Worm (Caenorhabditis elegans) whole organism, L2 larva: Measurements from ENCODE around the gene col-83.

ENCODE experiments used
- C34F6.9 ChIP-seq: fragments of 150-350 bp; optimal IDR thresholded peaks from 2 replicates; lab custom pipeline; 2014; ENCODE audit warnings: missing biosample characterization, missing genetic modification characterization
- F13H6.1 ChIP-seq: sonication (generic microtip); optimal IDR thresholded peaks from 2 replicates; lab custom pipeline; 2016; ENCODE audit warnings: missing genetic modification characterization, missing compliant biosample characterization
- R02D3.7 ChIP-seq: fragments of 150-350 bp; optimal IDR thresholded peaks from 2 replicates; lab custom pipeline; 2014; ENCODE audit warnings: missing biosample characterization, missing genetic modification characterization
- Y55F3AM.14 ChIP-seq: fragments of 200-800 bp; sonication (Bioruptor generic); optimal IDR thresholded peaks from 2 replicates; lab custom pipeline; 2018; ENCODE audit warnings: mild to moderate bottlenecking, missing genetic modification characterization, missing compliant biosample characterization
- ZK546.5 ChIP-seq: sonication (generic microtip); optimal IDR thresholded peaks from 2 replicates; lab custom pipeline; 2017; ENCODE audit warnings: missing biosample characterization, missing genetic modification characterization
- alr-1 ChIP-seq: fragments of 150-350 bp; optimal IDR thresholded peaks from 2 replicates; lab custom pipeline; 2014; ENCODE audit warnings: missing biosample characterization, missing genetic modification characterization
- ama-1 ChIP-seq: fragments of 150-350 bp; optimal IDR thresholded peaks from 2 replicates; lab custom pipeline; 2018; ENCODE audit warnings: inconsistent platforms
- blmp-1 ChIP-seq: sonication (generic microtip); optimal IDR thresholded peaks from 2 replicates; lab custom pipeline; 2017; ENCODE audit warnings: missing genetic modification characterization, mild to moderate bottlenecking, missing compliant biosample characterization, antibody characterized with exemption, moderate library complexity; ENCODE audit not compliant: insufficient read depth
- ceh-16 ChIP-seq: fragments of 150-350 bp; optimal IDR thresholded peaks from 2 replicates; lab custom pipeline; 2014; ENCODE audit warnings: missing biosample characterization, missing genetic modification characterization
- crh-2 ChIP-seq: sonication (generic microtip); optimal IDR thresholded peaks from 2 replicates; lab custom pipeline; 2017; ENCODE audit warnings: missing biosample characterization, missing genetic modification characterization
- dmd-4 ChIP-seq: sonication (generic microtip); optimal IDR thresholded peaks from 2 replicates; lab custom pipeline; 2017; ENCODE audit warnings: missing biosample characterization, missing genetic modification characterization
- egl-27 ChIP-seq: sonication (generic microtip); optimal IDR thresholded peaks from 3 replicates; lab custom pipeline; 2017; ENCODE audit warnings: missing biosample characterization, missing genetic modification reagents, missing genetic modification characterization
- fos-1 ChIP-seq: fragments of 150-350 bp; optimal IDR thresholded peaks from 2 replicates; lab custom pipeline; 2014; ENCODE audit warnings: missing biosample characterization, missing genetic modification characterization
- gmeb-1 ChIP-seq: fragments of 150-350 bp; optimal IDR thresholded peaks from 2 replicates; lab custom pipeline; 2014; ENCODE audit warnings: missing biosample characterization, missing genetic modification characterization
- lin-11 ChIP-seq: fragments of 150-350 bp; sonication (generic microtip); optimal IDR thresholded peaks from 2 replicates; lab custom pipeline; 2014; ENCODE audit warnings: missing biosample characterization, missing genetic modification characterization, inconsistent platforms, mixed read lengths
- lin-13 ChIP-seq: fragments of 150-350 bp; optimal IDR thresholded peaks from 2 replicates; lab custom pipeline; 2014; ENCODE audit warnings: missing biosample characterization, missing genetic modification reagents, missing genetic modification characterization
- lsy-2 ChIP-seq, 2 experiments: fragments of 150-350 bp in 1 of 2; sonication (generic microtip) in 1 of 2; optimal IDR thresholded peaks; 2 replicates each; lab custom pipeline; 2014 to 2017; ENCODE audit warnings: missing biosample characterization in 2 of 2, missing genetic modification characterization in 2 of 2
- mab-5 ChIP-seq: fragments of 150-350 bp; optimal IDR thresholded peaks from 2 replicates; lab custom pipeline; 2014; ENCODE audit warnings: missing biosample characterization, missing genetic modification characterization
- mbf-1 ChIP-seq: sonication (generic microtip); optimal IDR thresholded peaks from 2 replicates; lab custom pipeline; 2017; ENCODE audit warnings: missing biosample characterization, missing genetic modification characterization
- mdl-1 ChIP-seq, 2 experiments: fragments of 150-350 bp in 1 of 2; sonication (generic microtip) in 1 of 2; optimal IDR thresholded peaks; 2 replicates each; lab custom pipeline; 2017; ENCODE audit warnings: missing biosample characterization in 2 of 2, missing genetic modification characterization in 2 of 2
- nhr-10 ChIP-seq: sonication (generic microtip); optimal IDR thresholded peaks from 2 replicates; lab custom pipeline; 2017; ENCODE audit warnings: missing biosample characterization, missing genetic modification characterization
- nhr-129 ChIP-seq: fragments of 150-350 bp; optimal IDR thresholded peaks from 2 replicates; lab custom pipeline; 2014; ENCODE audit warnings: missing biosample characterization, missing genetic modification characterization
- nhr-21 ChIP-seq: fragments of 150-350 bp; optimal IDR thresholded peaks from 2 replicates; lab custom pipeline; 2014; ENCODE audit warnings: missing biosample characterization, missing genetic modification characterization
- nhr-23 ChIP-seq: fragments of 150-350 bp; optimal IDR thresholded peaks from 2 replicates; lab custom pipeline; 2014; ENCODE audit warnings: missing biosample characterization, missing genetic modification reagents, missing genetic modification characterization
- nhr-25 ChIP-seq: fragments of 150-350 bp; sonication (generic microtip); optimal IDR thresholded peaks from 3 replicates; lab custom pipeline; 2014; ENCODE audit warnings: missing biosample characterization, missing genetic modification characterization
- nhr-6 ChIP-seq: fragments of 150-350 bp; optimal IDR thresholded peaks from 2 replicates; lab custom pipeline; 2014; ENCODE audit warnings: missing biosample characterization, missing genetic modification characterization
- sem-4 ChIP-seq: fragments of 150-350 bp; optimal IDR thresholded peaks from 2 replicates; lab custom pipeline; 2014; ENCODE audit warnings: missing biosample characterization, missing genetic modification reagents, missing genetic modification characterization
- skn-1 ChIP-seq: sonication (generic microtip); optimal IDR thresholded peaks from 2 replicates; lab custom pipeline; 2017; ENCODE audit warnings: missing biosample characterization, missing genetic modification characterization
- sma-3 ChIP-seq: sonication (generic microtip); optimal IDR thresholded peaks from 2 replicates; lab custom pipeline; 2016; ENCODE audit warnings: missing genetic modification reagents, missing genetic modification characterization, missing compliant biosample characterization
- sma-9 ChIP-seq, 2 experiments: fragments of 150-350 bp in 1 of 2; sonication (generic microtip) in 1 of 2; optimal IDR thresholded peaks; 2 replicates each; lab custom pipeline; 2014 to 2016; ENCODE audit warnings: missing genetic modification characterization in 2 of 2, mild to moderate bottlenecking in 1 of 2, missing biosample characterization in 1 of 2, missing compliant biosample characterization in 1 of 2, missing genetic modification reagents in 1 of 2, moderate library complexity in 1 of 2
- snpc-4 ChIP-seq: fragments of 150-350 bp; optimal IDR thresholded peaks from 2 replicates; lab custom pipeline; 2014; ENCODE audit warnings: missing biosample characterization, missing genetic modification characterization
- unc-39 ChIP-seq: fragments of 150-350 bp; optimal IDR thresholded peaks from 2 replicates; lab custom pipeline; 2014; ENCODE audit warnings: missing biosample characterization, missing genetic modification characterization
- unc-55 ChIP-seq: fragments of 150-350 bp; sonication (generic microtip); optimal IDR thresholded peaks from 3 replicates; lab custom pipeline; 2014; ENCODE audit warnings: missing biosample characterization, missing genetic modification reagents, missing genetic modification characterization
- ztf-1 ChIP-seq: fragments of 200-800 bp; sonication (Bioruptor generic); conservative IDR thresholded peaks from 2 replicates; pipeline ENCODE4 v1.3.6; 2022; ENCODE audit warnings: missing genetic modification characterization, missing compliant biosample characterization
- ztf-11 ChIP-seq: sonication (generic microtip); optimal IDR thresholded peaks from 2 replicates; lab custom pipeline; 2017; ENCODE audit warnings: missing biosample characterization, missing genetic modification characterization
- ztf-4 ChIP-seq: fragments of 150-350 bp; optimal IDR thresholded peaks from 2 replicates; lab custom pipeline; 2014; ENCODE audit warnings: missing biosample characterization, missing genetic modification characterization

Gene col-83

DNA sequence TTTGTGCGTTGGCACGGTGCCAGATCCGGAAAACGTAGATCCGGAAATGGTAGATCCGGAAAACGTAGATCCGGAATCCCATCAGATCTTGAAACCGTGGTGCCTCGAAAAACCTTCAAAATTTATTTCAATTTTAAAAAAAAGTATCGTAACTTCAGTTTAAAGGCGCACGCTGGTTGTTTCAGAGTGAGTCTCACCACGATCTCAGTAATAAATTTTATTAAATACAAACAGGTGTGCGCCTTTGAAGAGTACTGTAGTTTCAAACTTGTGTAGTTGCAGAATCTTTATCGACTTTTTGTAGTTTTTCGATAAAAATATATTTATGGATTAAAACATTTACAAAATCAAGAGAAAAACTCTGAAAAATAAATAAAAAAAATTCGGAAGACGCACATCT lies 4.9 kb upstream of the col-83 start:
- no peak for TF ChIP-seq lin-11 (tag; lab: Kevin White, UChicago)
- TF ChIP-seq, all 48 proteins: peak for 0

DNA sequence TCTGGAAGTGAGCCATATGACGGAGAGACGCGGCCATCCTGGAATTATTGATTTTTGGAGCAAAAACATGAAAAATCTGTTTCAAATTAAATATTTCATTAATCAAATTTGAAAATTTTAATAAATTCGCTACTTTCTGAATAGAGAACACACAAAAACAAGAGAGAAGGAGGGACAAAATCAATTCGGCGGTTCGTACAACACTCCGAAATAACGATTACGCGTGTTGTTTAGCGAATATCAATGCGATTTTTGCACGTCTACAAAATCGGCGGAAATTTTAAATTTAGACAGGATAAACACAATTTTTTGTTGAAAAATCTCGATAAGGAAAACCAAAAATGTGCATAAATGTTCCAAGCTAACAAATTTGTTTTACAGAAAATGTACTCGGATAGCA lies 4.1 kb upstream of the col-83 start, which contains the start of the genes sdhd-1 and ilkp-1:
Gene sdhd-1, minus strand, starts transcription at position 38 of the 400 bp plus-strand sequence.
Gene ilkp-1, plus strand, starts transcription at position 380 of the 400 bp plus-strand sequence.
- TF ChIP-seq nhr-21 (peak; percentile 8), ztf-1 (GFP tag; lab: Robert Waterston, UW) (no peak), gmeb-1 (tag; lab: Kevin White, UChicago) (peak; percentile 59), lsy-2 (tag; optimal IDR thresholded peaks at IDR 0.05; lab: Kevin White, UChicago) (peak in 1 of 2 experiments; percentile 75), C34F6.9 (tag; lab: Kevin White, UChicago) (peak; percentile 84), nhr-10 (tag; lab: Kevin White, UChicago) (no peak), nhr-129 (tag; lab: Kevin White, UChicago) (peak; percentile 39), sma-3 (GFP tag; lab: Kevin White, UChicago) (peak; percentile 22), fos-1 (peak; percentile 15), Y55F3AM.14 (no peak), crh-2 (tag; lab: Kevin White, UChicago) (peak; percentile 86), nhr-6 (tag; lab: Kevin White, UChicago) (peak; percentile 25), dmd-4 (no peak), alr-1 (no peak), sma-9 (GFP tag; optimal IDR thresholded peaks at IDR 0.05; lab: Kevin White, UChicago) (peak; percentile 34), sma-9 (tag; optimal IDR thresholded peaks at IDR 0.05; lab: Kevin White, UChicago) (no peak), R02D3.7 (tag; lab: Kevin White, UChicago) (no peak), unc-55 (GFP tag; lab: Kevin White, UChicago) (peak; percentile 68)

DNA sequence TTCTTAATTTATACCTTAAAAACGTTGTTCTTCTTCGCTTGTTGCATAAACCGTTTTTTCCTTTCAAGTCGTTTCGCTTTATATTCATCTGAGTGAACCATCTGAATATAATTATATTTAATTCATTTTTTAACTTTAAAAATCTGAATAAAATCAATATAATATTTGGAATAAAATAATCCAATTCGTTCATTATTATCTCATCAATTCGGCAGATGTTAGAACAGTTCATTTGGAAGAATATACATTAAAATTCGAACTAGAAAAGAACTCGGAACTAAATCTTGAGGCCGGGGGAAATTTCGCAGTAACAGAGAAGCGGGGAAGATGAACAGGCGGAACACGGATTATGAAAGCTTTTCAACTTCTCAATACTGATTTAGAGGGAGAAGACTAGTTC lies 3.2 kb upstream of the col-83 start, which contains the start of gene F33A8.4:
Gene F33A8.4, minus strand, starts transcription at position 101 of the 400 bp plus-strand sequence.
- TF ChIP-seq fos-1 (no peak), gmeb-1 (tag; lab: Kevin White, UChicago) (no peak)

DNA sequence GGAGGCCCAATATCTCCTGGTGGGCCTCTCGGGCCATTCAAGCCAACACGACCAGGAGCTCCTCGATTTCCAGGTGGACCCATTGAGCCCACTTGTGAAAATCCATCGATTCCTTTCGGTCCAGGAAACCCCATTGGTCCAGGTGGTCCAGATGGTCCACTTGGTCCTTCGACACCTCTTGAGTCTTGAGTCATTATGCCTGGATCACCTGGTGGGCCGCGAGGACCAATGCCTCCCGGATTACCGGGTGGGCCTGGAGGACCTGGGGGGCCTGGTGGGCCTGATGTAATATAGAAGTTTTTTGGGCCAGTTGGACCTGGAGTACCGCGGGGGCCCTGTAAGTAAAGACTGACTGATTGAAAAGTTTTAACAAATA lies 1.6 kb downstream of the col-83 start:
- TF ChIP-seq alr-1 (no peak), ztf-4 (tag; lab: Kevin White, UChicago) (no peak), sem-4 (tag; lab: Kevin White, UChicago) (no peak), mbf-1 (tag; lab: Kevin White, UChicago) (no peak), lin-13 (no peak), ceh-16 (tag; lab: Kevin White, UChicago) (no peak)
- TF ChIP-seq, all 48 proteins: peak for 0

DNA sequence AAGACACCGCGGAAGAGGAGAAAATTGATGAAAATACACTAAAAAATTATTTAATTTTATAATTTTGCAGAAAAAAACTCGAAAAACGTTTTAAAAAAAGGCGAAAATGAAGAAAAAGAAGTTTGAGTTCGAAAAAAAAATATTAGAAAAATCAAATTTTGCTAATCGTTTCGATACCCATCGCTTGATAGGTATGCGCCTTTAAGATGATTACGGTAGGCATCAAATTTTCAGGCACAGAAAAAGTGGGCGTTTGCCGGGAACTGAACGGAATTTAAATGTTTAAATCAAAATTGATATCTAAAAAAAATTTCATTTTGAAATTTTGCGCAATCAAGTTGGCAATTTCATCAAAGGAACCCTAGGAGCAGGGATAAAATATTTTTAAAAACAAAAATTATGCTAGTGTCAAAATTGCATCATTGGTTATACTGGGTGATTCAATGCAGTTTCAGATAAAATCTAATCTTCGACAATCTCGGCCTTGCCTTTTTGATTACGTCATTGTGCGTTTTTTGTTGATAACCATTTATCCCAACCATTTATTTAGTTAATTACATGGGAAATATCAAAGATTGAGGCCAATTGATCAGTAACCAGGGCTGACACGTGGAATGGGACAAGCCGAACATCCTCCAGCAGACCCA lies 2.1 kb downstream of the col-83 start:
- TF ChIP-seq ceh-16 (tag; lab: Kevin White, UChicago) (peak; percentile 33), sma-9 (GFP tag; optimal IDR thresholded peaks at IDR 0.05; lab: Kevin White, UChicago) (peak; percentile 34), sma-9 (tag; optimal IDR thresholded peaks at IDR 0.05; lab: Kevin White, UChicago) (no peak), nhr-129 (tag; lab: Kevin White, UChicago) (peak; percentile 48), Y55F3AM.14 (no peak)

DNA sequence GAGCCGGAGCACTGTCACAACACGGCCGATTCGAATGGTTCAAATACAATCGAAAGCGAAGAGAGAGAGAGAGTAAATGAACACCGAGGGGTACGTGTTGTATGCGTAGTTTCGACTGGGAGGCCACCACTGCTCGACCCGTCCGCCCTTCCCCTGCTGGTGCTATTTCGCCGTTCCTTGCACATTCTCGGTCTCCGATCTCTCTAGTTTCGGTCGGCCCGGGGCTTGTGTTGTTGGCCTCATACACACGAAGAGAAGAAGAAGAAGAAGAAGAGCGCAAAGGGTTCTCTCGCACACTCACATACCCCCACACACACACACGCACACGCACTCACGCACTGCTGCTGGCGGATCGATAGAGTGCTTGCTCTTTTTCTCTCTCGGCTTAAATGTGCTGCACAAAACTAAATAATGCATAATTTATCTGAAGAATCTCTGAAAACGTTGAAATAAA lies 2.9 kb downstream of the col-83 start:
- TF ChIP-seq blmp-1 (tag; lab: Kevin White, UChicago) (peak; percentile 44), skn-1 (tag; lab: Kevin White, UChicago) (no peak), unc-55 (GFP tag; lab: Kevin White, UChicago) (peak; percentile 94), nhr-21 (peak; percentile 23), mab-5 (tag; lab: Kevin White, UChicago) (peak; percentile 2), sem-4 (tag; lab: Kevin White, UChicago) (peak; percentile 38), C34F6.9 (tag; lab: Kevin White, UChicago) (peak; percentile 93), nhr-25 (tag; lab: Kevin White, UChicago) (peak; percentile 59), gmeb-1 (tag; lab: Kevin White, UChicago) (peak; percentile 29), lin-13 (peak; percentile 60), crh-2 (tag; lab: Kevin White, UChicago) (peak; percentile 80), ama-1 (peak; percentile 66), ZK546.5 (no peak), mdl-1 (tag; optimal IDR thresholded peaks at IDR 0.05; lab: Kevin White, UChicago) (peak; percentile 42 to 47), ceh-16 (tag; lab: Kevin White, UChicago) (peak; percentile 35), Y55F3AM.14 (peak; percentile 2), sma-3 (GFP tag; lab: Kevin White, UChicago) (peak; percentile 31), R02D3.7 (tag; lab: Kevin White, UChicago) (no peak), ztf-11 (no peak), nhr-23 (tag; lab: Kevin White, UChicago) (no peak), ztf-4 (tag; lab: Kevin White, UChicago) (peak; percentile 53), ztf-1 (GFP tag; lab: Robert Waterston, UW) (no peak), F13H6.1 (tag; lab: Kevin White, UChicago) (peak; percentile 92), sma-9 (GFP tag; optimal IDR thresholded peaks at IDR 0.05; lab: Kevin White, UChicago) (peak; percentile 25), sma-9 (tag; optimal IDR thresholded peaks at IDR 0.05; lab: Kevin White, UChicago) (no peak), nhr-129 (tag; lab: Kevin White, UChicago) (peak; percentile 90), fos-1 (peak; percentile 38), egl-27 (tag; lab: Kevin White, UChicago) (peak; percentile 67), lsy-2 (tag; optimal IDR thresholded peaks at IDR 0.05; lab: Kevin White, UChicago) (peak in 1 of 2 experiments; percentile 71), snpc-4 (tag; lab: Kevin White, UChicago) (peak; percentile 45), unc-39 (no peak), lin-11 (tag; lab: Kevin White, UChicago) (peak; percentile 77)
